Worm (Caenorhabditis elegans) whole organism, L4/young adult: Measurements from ENCODE around the gene ZC513.2.

Experiments
- W03F9.2 ChIP-seq: fragments of 150-350 bp; optimal IDR thresholded peaks from 2 replicates; lab custom pipeline; 2014; ENCODE audit warnings: missing biosample characterization, missing genetic modification characterization
- dao-5 ChIP-seq: sonication (generic microtip); optimal IDR thresholded peaks from 2 replicates; lab custom pipeline; 2016; ENCODE audit warnings: missing genotype, missing genetic modification characterization, moderate library complexity, missing compliant biosample characterization
- him-1 ChIP-seq: sonication (generic microtip); optimal IDR thresholded peaks from 2 replicates; lab custom pipeline; 2016; ENCODE audit warnings: missing genotype, missing genetic modification reagents, missing genetic modification characterization, missing compliant biosample characterization

Gene ZC513.2

DNA sequence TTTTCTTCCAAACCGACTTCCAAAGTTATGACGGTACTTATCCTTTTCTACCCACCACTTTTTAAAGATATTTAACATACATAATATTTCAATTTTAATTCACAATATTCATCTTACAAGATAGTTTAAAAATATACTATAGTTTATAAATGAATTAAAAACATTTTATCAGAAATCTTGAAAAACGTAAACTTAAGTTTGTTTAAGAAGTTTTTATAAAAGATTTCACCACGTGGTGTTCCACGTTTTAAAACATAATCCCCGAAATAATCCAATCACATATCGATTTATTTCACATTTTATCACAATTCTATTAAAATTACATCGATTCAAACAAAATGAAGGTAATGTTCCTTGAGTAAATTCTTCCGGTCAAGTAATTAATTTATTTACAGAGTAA lies 7.5 kb upstream of the ZC513.2 start, which contains the start of gene ZC513.3:
Gene ZC513.3 (plus strand): TSS at position 301 of the 400 bp plus-strand sequence.
- TF ChIP-seq dao-5 (no peak), W03F9.2 (tag; lab: Kevin White, UChicago) (no peak), him-1 (tag; lab: Kevin White, UChicago) (no peak)

ce11 chrV:8050059-8050677 lies 4.1 kb upstream of the ZC513.2 start:
- no peak for TF ChIP-seq dao-5
- TF ChIP-seq W03F9.2 (tag; lab: Kevin White, UChicago): no peak
- TF ChIP-seq him-1 (tag; lab: Kevin White, UChicago): no peak

DNA sequence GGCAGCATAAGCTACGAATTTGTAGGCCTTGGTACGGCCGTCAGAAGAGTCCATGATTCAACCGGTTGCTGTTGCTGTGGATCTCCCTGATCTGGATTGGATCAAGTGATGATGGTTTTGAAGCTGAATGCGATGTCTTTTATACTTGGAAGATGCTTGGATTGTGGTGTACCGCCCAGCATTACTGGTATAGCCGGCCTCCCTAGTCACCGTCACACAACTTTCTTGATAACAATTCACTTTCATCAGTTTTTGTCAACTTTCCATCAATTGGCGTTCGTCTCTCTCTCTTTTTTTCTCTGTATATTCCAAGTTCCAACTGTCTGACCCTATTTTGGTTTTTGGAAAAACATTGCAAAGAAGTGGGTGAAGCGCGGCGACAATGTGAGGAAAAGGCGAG lies 3.4 kb upstream of the ZC513.2 start, which contains the start of gene col-43:
Gene col-43 (minus strand): TSS at position 101 of the 400 bp plus-strand sequence.
- no peak for TF ChIP-seq W03F9.2 (tag; lab: Kevin White, UChicago)
- TF ChIP-seq him-1 (tag; lab: Kevin White, UChicago): no peak
- TF ChIP-seq dao-5: no peak

ce11 chrV:8051851-8052250 lies 2.4 kb upstream of the ZC513.2 start, which contains the start of gene sth-1:
Gene sth-1 (plus strand): TSS chrV:8052151.
- no peak for TF ChIP-seq him-1 (tag; lab: Kevin White, UChicago)
- TF ChIP-seq W03F9.2 (tag; lab: Kevin White, UChicago): no peak
- no peak for TF ChIP-seq dao-5

- TF ChIP-seq him-1 (tag; lab: Kevin White, UChicago): no peak
- TF ChIP-seq dao-5: no peak
- no peak for TF ChIP-seq W03F9.2 (tag; lab: Kevin White, UChicago)
These were observed 940 bp downstream of the ZC513.2 start for ce11 chrV:8055170-8055569.

ce11 chrV:8058359-8058758 lies 4.1 kb downstream of the ZC513.2 start, which contains the start of gene str-138:
Gene str-138 (plus strand): TSS chrV:8058659.
- TF ChIP-seq him-1 (tag; lab: Kevin White, UChicago): no peak
- no peak for TF ChIP-seq W03F9.2 (tag; lab: Kevin White, UChicago)
- TF ChIP-seq dao-5: no peak

DNA sequence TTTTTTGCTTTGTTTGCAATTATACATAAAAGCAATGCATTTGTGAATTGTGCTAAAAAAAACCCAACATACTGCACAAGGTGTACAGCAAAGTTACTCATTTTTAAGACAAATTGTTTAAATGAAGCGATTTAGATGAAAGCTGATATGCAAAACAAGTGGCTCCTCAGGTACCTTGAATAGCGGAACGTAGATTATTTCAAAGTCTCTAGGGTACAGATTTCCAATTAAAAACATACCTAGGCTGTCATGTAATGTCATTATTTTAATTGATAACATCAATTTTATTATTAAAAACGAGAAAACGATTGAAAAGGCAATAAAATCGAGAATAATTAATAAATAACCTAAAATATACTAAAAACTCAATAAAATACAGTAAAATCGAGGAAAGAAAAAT lies 7.8 kb downstream of the ZC513.2 start, which contains the start of gene str-139:
Gene str-139 (minus strand): TSS at position 101 of the 400 bp plus-strand sequence.
- TF ChIP-seq dao-5 (no peak), him-1 (tag; lab: Kevin White, UChicago) (no peak), W03F9.2 (tag; lab: Kevin White, UChicago) (no peak)

ce11 chrV:8067800-8068199 lies 13.6 kb downstream of the ZC513.2 start, which contains the start of gene str-140:
Gene str-140 (minus strand): TSS chrV:8067900.
- TF ChIP-seq dao-5 (no peak), him-1 (tag; lab: Kevin White, UChicago) (no peak), W03F9.2 (tag; lab: Kevin White, UChicago) (no peak)

- no peak for TF ChIP-seq him-1 (tag; lab: Kevin White, UChicago)
These were observed 15.4 kb downstream of the ZC513.2 start, which contains the start of gene str-143 for ce11 chrV:8069637-8070036. Gene str-143 (minus strand): TSS chrV:8069737.

- TF ChIP-seq dao-5: no peak
These were observed 17.8 kb downstream of the ZC513.2 start, which contains the start of gene str-144 for ce11 chrV:8072047-8072446. Gene str-144 (minus strand): TSS chrV:8072147.

DNA sequence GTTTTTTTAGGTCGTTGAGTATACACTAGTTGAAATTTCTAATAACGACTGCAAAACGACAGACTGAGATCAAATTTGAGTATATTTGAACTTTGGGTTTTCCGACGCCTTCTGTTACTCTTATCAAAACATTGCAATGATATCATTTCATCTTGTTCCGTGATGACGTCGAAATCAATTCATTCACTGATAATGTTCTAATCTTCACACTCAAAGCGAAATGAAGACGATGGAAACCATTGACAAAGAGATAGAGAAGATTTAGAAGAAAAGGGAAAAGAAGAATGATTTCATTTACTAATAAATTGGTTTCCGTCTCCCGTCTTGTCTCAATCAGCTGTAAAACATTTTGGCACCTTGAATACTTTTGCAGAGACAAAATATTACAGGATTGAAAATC lies 18.9 kb downstream of the ZC513.2 start:
- no peak for TF ChIP-seq him-1 (tag; lab: Kevin White, UChicago)

- TF ChIP-seq W03F9.2 (tag; lab: Kevin White, UChicago) (no peak), dao-5 (no peak), him-1 (tag; lab: Kevin White, UChicago) (no peak)
These were observed 21.5 kb downstream of the ZC513.2 start, which contains the start of gene catp-3 for ce11 chrV:8075712-8076111. Gene catp-3 (plus strand): TSS chrV:8076012.

- TF ChIP-seq dao-5 (no peak), W03F9.2 (tag; lab: Kevin White, UChicago) (no peak), him-1 (tag; lab: Kevin White, UChicago) (no peak)
These were observed 25.6 kb downstream of the ZC513.2 start for ce11 chrV:8079813-8080212.

ce11 chrV:8081579-8081978 lies 27.3 kb downstream of the ZC513.2 start, which contains the start of gene str-131:
Gene str-131 (minus strand): TSS chrV:8081679.
- no peak for TF ChIP-seq W03F9.2 (tag; lab: Kevin White, UChicago)
- no peak for TF ChIP-seq dao-5
- no peak for TF ChIP-seq him-1 (tag; lab: Kevin White, UChicago)

- no peak for TF ChIP-seq him-1 (tag; lab: Kevin White, UChicago)
These were observed 30.9 kb downstream of the ZC513.2 start, which contains the start of gene C09H5.7 for ce11 chrV:8085141-8085540. Gene C09H5.7 (minus strand): TSS chrV:8085241.
